Fruit fly (Drosophila melanogaster) S2 (cell line): ENCODE measurements around the gene Tudor-SN.

Experiments used
- CG8478 ChIP-seq: fragments of >200 bp; optimal IDR thresholded peaks from 2 replicates; lab custom pipeline; 2018
- CTCF ChIP-seq, 2 experiments: fragments of >200 bp; optimal IDR thresholded peaks; 2 replicates each; lab custom pipeline; 2018

dm6 chr3L:246644-247199 is 17.5 kb downstream of the Tudor-SN start:
- peak; percentile 96 to 97 for TF ChIP-seq CTCF (optimal IDR thresholded peaks at IDR 0.05; lab: Kevin White, UChicago)
- TF ChIP-seq CG8478: no peak
